Worm (Caenorhabditis elegans): ENCODE data around the gene wago-4.

ce11 chrII:12948158-12948557, 28.8 kb downstream of the wago-4 start, which contains the start of gene F58G1.7:
- TF ChIP-seq him-1 (tag; optimal IDR thresholded peaks at IDR 0.05) = no peak
- TF ChIP-seq W03F9.2 (tag; optimal IDR thresholded peaks at IDR 0.05) = no peak
- no peak for TF ChIP-seq dao-5 (tag; optimal IDR thresholded peaks at IDR 0.05)

All from whole organism, L4/young adult.